Fruit fly (Drosophila melanogaster) S2 (cell line): ENCODE results near the gene CG44325.
A peak's percentile ranks its signal among the peaks of the same experiment; 100 is the strongest.
"Not testable (repeated sequence)": the region's sequence is repeated elsewhere in the genome, so short reads cannot be mapped to it uniquely, and the experiment has no call there.

Experiments
- CG8478 ChIP-seq: fragments of >200 bp; optimal IDR thresholded peaks from 2 replicates; lab custom pipeline; 2018
- CTCF ChIP-seq, 2 experiments: fragments of >200 bp; optimal IDR thresholded peaks; 2 replicates each; lab custom pipeline; 2018

Gene CG44325

dm6 chrX:9106212-9106774 is 28.0 kb upstream of the CG44325 start, which contains the start of gene Bx42:
TSS of gene Bx42 (minus strand) at chrX:9106604.
- TF ChIP-seq CG8478 (lab: Kevin White, UChicago) (no peak), CTCF (optimal IDR thresholded peaks at IDR 0.05; lab: Kevin White, UChicago) (no peak)

- TF ChIP-seq CG8478 (lab: Kevin White, UChicago) (no peak), CTCF (optimal IDR thresholded peaks at IDR 0.05; lab: Kevin White, UChicago) (no peak)
Measured at dm6 chrX:9103308-9104185, 25.2 kb upstream of the CG44325 start, which contains the start of gene CG7766. TSS of gene CG7766 (minus strand) at chrX:9103739.

dm6 chrX:9102125-9102524 is 23.8 kb upstream of the CG44325 start:
- TF ChIP-seq CG8478 (lab: Kevin White, UChicago) (no peak), CTCF (optimal IDR thresholded peaks at IDR 0.05; lab: Kevin White, UChicago) (no peak)

dm6 chrX:9093912-9094311 is 15.6 kb upstream of the CG44325 start:
- TF ChIP-seq CG8478 (lab: Kevin White, UChicago) (no peak), CTCF (optimal IDR thresholded peaks at IDR 0.05; lab: Kevin White, UChicago) (no peak)

- TF ChIP-seq CTCF (optimal IDR thresholded peaks at IDR 0.05; lab: Kevin White, UChicago) (no peak), CG8478 (lab: Kevin White, UChicago) (no peak)
Measured at dm6 chrX:9093062-9093461, 14.8 kb upstream of the CG44325 start.

- no peak for TF ChIP-seq CTCF (optimal IDR thresholded peaks at IDR 0.05; lab: Kevin White, UChicago)
- no peak for TF ChIP-seq CG8478 (lab: Kevin White, UChicago)
Measured at dm6 chrX:9090057-9090358, 11.7 kb upstream of the CG44325 start.

dm6 chrX:9089254-9090056 is 11.2 kb upstream of the CG44325 start, which contains the start of gene CCT2:
TSS of gene CCT2 (plus strand) at chrX:9089513.
- TF ChIP-seq CTCF (optimal IDR thresholded peaks at IDR 0.05; lab: Kevin White, UChicago), result peak in 1 of 2 experiments; percentile 25
- TF ChIP-seq CG8478 (lab: Kevin White, UChicago), result no peak

dm6 chrX:9087920-9088417 is 9.7 kb upstream of the CG44325 start, which contains the start of gene CG6999:
TSS of gene CG6999 (plus strand) at chrX:9088367.
- TF ChIP-seq CTCF (optimal IDR thresholded peaks at IDR 0.05; lab: Kevin White, UChicago); CG8478 (lab: Kevin White, UChicago): not testable (repeated sequence)

dm6 chrX:9086702-9087179 is 8.4 kb upstream of the CG44325 start, which contains the start of gene CG32706:
TSS of gene CG32706 (plus strand) at chrX:9087129.
- TF ChIP-seq CG8478 (lab: Kevin White, UChicago); CTCF (optimal IDR thresholded peaks at IDR 0.05; lab: Kevin White, UChicago): not testable (repeated sequence)

- TF ChIP-seq CTCF (optimal IDR thresholded peaks at IDR 0.05; lab: Kevin White, UChicago) (no peak), CG8478 (lab: Kevin White, UChicago) (no peak)
Measured at dm6 chrX:9085726-9086125, 7.4 kb upstream of the CG44325 start, which contains the start of gene CG32708. TSS of gene CG32708 (plus strand) at chrX:9085932.

- TF ChIP-seq CG8478 (lab: Kevin White, UChicago) (no peak), CTCF (optimal IDR thresholded peaks at IDR 0.05; lab: Kevin White, UChicago) (no peak)
Measured at dm6 chrX:9082600-9082999, 4.3 kb upstream of the CG44325 start, which contains the start of gene APC4. TSS of gene APC4 (plus strand) at chrX:9082931.

dm6 chrX:9080962-9081361 is 2.7 kb upstream of the CG44325 start, which contains the start of the genes CG7246 and HP1b:
TSS of gene CG7246 (minus strand) at chrX:9081057.
TSS of gene HP1b (plus strand) at chrX:9081063.
- TF ChIP-seq CTCF (optimal IDR thresholded peaks at IDR 0.05; lab: Kevin White, UChicago), result no peak
- TF ChIP-seq CG8478 (lab: Kevin White, UChicago), result no peak

dm6 chrX:9077558-9077957 is 741 bp downstream of the CG44325 start:
- TF ChIP-seq CTCF (optimal IDR thresholded peaks at IDR 0.05; lab: Kevin White, UChicago) (no peak), CG8478 (lab: Kevin White, UChicago) (no peak)
